Fruit fly (Drosophila melanogaster) whole organism, embryonic: ENCODE results near the gene fan.

Experiments used
- Blimp-1 ChIP-seq: fragments of 200-800 bp; sonication (Bioruptor generic); optimal IDR thresholded peaks from 3 replicates; lab custom pipeline; 2018; ENCODE audit warnings: missing biosample characterization, missing genetic modification characterization, mild to moderate bottlenecking, moderate library complexity, missing genetic modification reagents
- CG10959 ChIP-seq: fragments of 200-800 bp; sonication (Bioruptor generic); IDR thresholded peaks from 2 replicates; pipeline ENCODE4 v1.3.6; 2022; ENCODE audit warnings: missing biosample characterization, missing genetic modification characterization
- CG11504 ChIP-seq: fragments of 200-800 bp; sonication (Bioruptor generic); optimal IDR thresholded peaks from 3 replicates; lab custom pipeline; 2019; ENCODE audit warnings: missing biosample characterization, mild to moderate bottlenecking, missing genetic modification characterization, moderate library complexity
- CG12659 ChIP-seq: fragments of 200-800 bp; sonication (Bioruptor generic); optimal IDR thresholded peaks from 3 replicates; lab custom pipeline; 2017; ENCODE audit warnings: mild to moderate bottlenecking, missing biosample characterization, missing genetic modification reagents, missing genetic modification characterization
- CG15479 ChIP-seq: fragments of 200-800 bp; sonication (Bioruptor generic); optimal IDR thresholded peaks from 3 replicates; lab custom pipeline; 2019; ENCODE audit warnings: missing biosample characterization, mild to moderate bottlenecking, missing genetic modification characterization, moderate library complexity
- CG2678 ChIP-seq: fragments of 200-800 bp; sonication (Bioruptor generic); optimal IDR thresholded peaks from 3 replicates; lab custom pipeline; 2019; ENCODE audit warnings: missing biosample characterization, mild to moderate bottlenecking, missing genetic modification characterization, moderate library complexity
- CG31224 ChIP-seq: fragments of 200-800 bp; sonication (Bioruptor generic); IDR thresholded peaks from 2 replicates; pipeline ENCODE4 v1.3.6; 2022; ENCODE audit warnings: missing biosample characterization, missing genetic modification characterization
- CG31441 ChIP-seq: fragments of 200-800 bp; sonication (Bioruptor generic); IDR thresholded peaks from 2 replicates; pipeline ENCODE4 v1.3.6; 2022; ENCODE audit warnings: missing biosample characterization, missing genetic modification characterization
- CG3281 ChIP-seq: fragments of 200-800 bp; sonication (Bioruptor generic); optimal IDR thresholded peaks from 3 replicates; lab custom pipeline; 2017; ENCODE audit warnings: missing biosample characterization, mild to moderate bottlenecking, missing genetic modification characterization
- CG43689 ChIP-seq: fragments of 200-800 bp; sonication (Bioruptor generic); IDR thresholded peaks from 2 replicates; pipeline ENCODE4 v1.3.6; 2022; ENCODE audit warnings: missing biosample characterization, missing genetic modification characterization
- CG4424 ChIP-seq: fragments of 200-800 bp; sonication (Bioruptor generic); optimal IDR thresholded peaks from 3 replicates; lab custom pipeline; 2016; ENCODE audit warnings: missing biosample characterization, missing genetic modification characterization
- CG4820 ChIP-seq: fragments of 200-800 bp; sonication (Bioruptor generic); optimal IDR thresholded peaks from 3 replicates; lab custom pipeline; 2016; ENCODE audit warnings: missing biosample characterization, missing genetic modification characterization
- CG6175 ChIP-seq: fragments of 200-800 bp; sonication (Bioruptor generic); IDR thresholded peaks from 3 replicates; pipeline ENCODE4 v1.3.6; 2022; ENCODE audit warnings: missing biosample characterization, missing genetic modification characterization
- CG7372 ChIP-seq: fragments of 200-800 bp; sonication (Bioruptor generic); IDR thresholded peaks from 2 replicates; pipeline ENCODE4 v1.3.6; 2022; ENCODE audit warnings: missing biosample characterization, missing genetic modification characterization
- CG7556 ChIP-seq: fragments of 200-800 bp; sonication (Bioruptor generic); optimal IDR thresholded peaks from 2 replicates; lab custom pipeline; 2017; ENCODE audit warnings: missing biosample characterization, mild to moderate bottlenecking, missing genetic modification characterization
- CG7839 ChIP-seq: fragments of 200-800 bp; sonication (Bioruptor generic); optimal IDR thresholded peaks from 3 replicates; lab custom pipeline; 2018; ENCODE audit warnings: missing biosample characterization, mild to moderate bottlenecking, missing genetic modification characterization, moderate library complexity
- CG8944 ChIP-seq: fragments of 200-800 bp; sonication (Bioruptor generic); optimal IDR thresholded peaks from 3 replicates; lab custom pipeline; 2016; ENCODE audit warnings: missing biosample characterization, missing genetic modification characterization
- CG9932 ChIP-seq: fragments of 200-800 bp; sonication (Bioruptor generic); IDR thresholded peaks from 2 replicates; pipeline ENCODE4 v1.3.6; 2022; ENCODE audit warnings: missing biosample characterization, missing genetic modification characterization
- Camta ChIP-seq: fragments of 200-800 bp; sonication (Bioruptor generic); optimal IDR thresholded peaks from 2 replicates; lab custom pipeline; 2016; ENCODE audit warnings: missing biosample characterization, missing genetic modification characterization
- Dll ChIP-seq: fragments of 200-800 bp; sonication (Bioruptor generic); IDR thresholded peaks from 4 replicates; pipeline ENCODE4 v1.3.6; 2022; ENCODE audit warnings: missing biosample characterization, missing genetic modification characterization; ENCODE audit not compliant: partially characterized antibody
- Dp ChIP-seq: fragments of 200-800 bp; sonication (Bioruptor generic); optimal IDR thresholded peaks from 2 replicates; lab custom pipeline; 2018; ENCODE audit warnings: missing biosample characterization, mild to moderate bottlenecking, missing genetic modification characterization, moderate library complexity
- Drgx ChIP-seq: fragments of 200-800 bp; sonication (Bioruptor generic); IDR thresholded peaks from 2 replicates; pipeline ENCODE4 v1.3.6; 2022; ENCODE audit warnings: missing biosample characterization, missing genetic modification characterization
- Fer3 ChIP-seq: fragments of 200-800 bp; sonication (Bioruptor generic); optimal IDR thresholded peaks from 2 replicates; lab custom pipeline; 2018; ENCODE audit warnings: missing biosample characterization, mild to moderate bottlenecking, missing genetic modification characterization, moderate library complexity
- H15 ChIP-seq: fragments of 200-800 bp; sonication (Bioruptor generic); IDR thresholded peaks from 3 replicates; pipeline ENCODE4 v1.3.6; 2022; ENCODE audit warnings: missing biosample characterization, missing genetic modification characterization
- HHEX ChIP-seq: fragments of 200-800 bp; sonication (Bioruptor generic); optimal IDR thresholded peaks from 3 replicates; lab custom pipeline; 2017; ENCODE audit warnings: missing biosample characterization, mild to moderate bottlenecking, missing genetic modification characterization, missing genetic modification reagents
- Hr3 ChIP-seq: fragments of 200-800 bp; sonication (Bioruptor generic); optimal IDR thresholded peaks from 3 replicates; lab custom pipeline; 2016; ENCODE audit warnings: missing biosample characterization, missing genetic modification characterization
- MESR4 ChIP-seq: fragments of 200-800 bp; sonication (Bioruptor generic); optimal IDR thresholded peaks from 2 replicates; lab custom pipeline; 2018; ENCODE audit warnings: missing biosample characterization, mild to moderate bottlenecking, missing genetic modification characterization, moderate library complexity
- Sox100B ChIP-seq: fragments of 200-800 bp; sonication (Bioruptor generic); optimal IDR thresholded peaks from 3 replicates; lab custom pipeline; 2018; ENCODE audit warnings: missing biosample characterization, mild to moderate bottlenecking, missing genetic modification characterization
- TFAM ChIP-seq: fragments of 200-800 bp; sonication (Bioruptor generic); optimal IDR thresholded peaks from 2 replicates; lab custom pipeline; 2017; ENCODE audit warnings: missing biosample characterization, missing genetic modification characterization, inconsistent platforms
- ap ChIP-seq: fragments of 200-800 bp; sonication (Bioruptor generic); IDR thresholded peaks from 2 replicates; pipeline ENCODE4 v1.3.6; 2022; ENCODE audit warnings: missing biosample characterization, missing genetic modification characterization
- ato ChIP-seq: fragments of 200-800 bp; sonication (Bioruptor generic); IDR thresholded peaks from 2 replicates; pipeline ENCODE4 v1.3.6; 2022; ENCODE audit warnings: missing biosample characterization, missing genetic modification characterization; ENCODE audit not compliant: partially characterized antibody
- caup ChIP-seq: fragments of 200-800 bp; sonication (Bioruptor generic); optimal IDR thresholded peaks from 3 replicates; lab custom pipeline; 2017; ENCODE audit warnings: missing biosample characterization, mild to moderate bottlenecking, missing genetic modification characterization, moderate library complexity; ENCODE audit not compliant: severe bottlenecking
- cwo ChIP-seq: fragments of 200-800 bp; sonication (Bioruptor generic); optimal IDR thresholded peaks from 3 replicates; lab custom pipeline; 2017; ENCODE audit warnings: missing biosample characterization, missing genetic modification characterization, mild to moderate bottlenecking, moderate library complexity, missing genetic modification reagents
- dati ChIP-seq: fragments of 200-800 bp; sonication (Bioruptor generic); IDR thresholded peaks from 2 replicates; pipeline ENCODE4 v1.3.6; 2022; ENCODE audit warnings: missing biosample characterization, missing genetic modification characterization
- dmrt99B ChIP-seq: fragments of 200-800 bp; sonication (Bioruptor generic); optimal IDR thresholded peaks from 2 replicates; lab custom pipeline; 2018; ENCODE audit warnings: missing biosample characterization, mild to moderate bottlenecking, missing genetic modification characterization, moderate library complexity
- dpn ChIP-seq, 2 experiments: fragments of 200-800 bp; sonication (Bioruptor generic); optimal IDR thresholded peaks; 3 replicates each; lab custom pipeline; 2016; ENCODE audit warnings: missing biosample characterization in 2 of 2, missing genetic modification characterization in 2 of 2
- hb ChIP-seq: fragments of 200-800 bp; sonication (Bioruptor generic); IDR thresholded peaks from 3 replicates; pipeline ENCODE4 v1.3.6; 2022; ENCODE audit warnings: missing biosample characterization, missing genetic modification characterization; ENCODE audit not compliant: partially characterized antibody
- jigr1 ChIP-seq: fragments of 200-800 bp; sonication (Bioruptor generic); IDR thresholded peaks from 3 replicates; pipeline ENCODE4 v1.3.6; 2022; ENCODE audit warnings: missing biosample characterization, missing genetic modification characterization
- lab ChIP-seq: fragments of 200-800 bp; sonication (Bioruptor generic); optimal IDR thresholded peaks from 3 replicates; lab custom pipeline; 2017; ENCODE audit warnings: missing biosample characterization, missing genetic modification characterization, mild to moderate bottlenecking, moderate library complexity, missing genetic modification reagents
- nmo ChIP-seq: fragments of 200-800 bp; sonication (Bioruptor generic); optimal IDR thresholded peaks from 2 replicates; lab custom pipeline; 2018; ENCODE audit warnings: missing biosample characterization, mild to moderate bottlenecking, missing genetic modification characterization, moderate library complexity
- peb ChIP-seq: fragments of 200-800 bp; sonication (Bioruptor generic); IDR thresholded peaks from 2 replicates; pipeline ENCODE4 v1.3.6; 2022; ENCODE audit warnings: missing biosample characterization, missing genetic modification characterization
- pita ChIP-seq: fragments of 200-800 bp; sonication (Bioruptor generic); optimal IDR thresholded peaks from 2 replicates; lab custom pipeline; 2017; ENCODE audit warnings: missing biosample characterization, mild to moderate bottlenecking, missing genetic modification characterization
- sd ChIP-seq: fragments of 200-800 bp; sonication (Bioruptor generic); optimal IDR thresholded peaks from 3 replicates; lab custom pipeline; 2018; ENCODE audit warnings: missing biosample characterization, mild to moderate bottlenecking, missing genetic modification characterization, moderate library complexity
- slou ChIP-seq: fragments of 200-800 bp; sonication (Bioruptor generic); optimal IDR thresholded peaks from 3 replicates; lab custom pipeline; 2016; ENCODE audit warnings: missing biosample characterization, missing genetic modification characterization
- slp2 ChIP-seq: fragments of 200-800 bp; sonication (Bioruptor generic); optimal IDR thresholded peaks from 2 replicates; lab custom pipeline; 2016; ENCODE audit warnings: missing biosample characterization, missing genetic modification characterization
- trh ChIP-seq: fragments of 200-800 bp; sonication (Bioruptor generic); optimal IDR thresholded peaks from 2 replicates; lab custom pipeline; 2016; ENCODE audit warnings: missing biosample characterization, missing genetic modification characterization
- unpg ChIP-seq: fragments of 200-800 bp; sonication (Bioruptor generic); optimal IDR thresholded peaks from 3 replicates; lab custom pipeline; 2018; ENCODE audit warnings: missing biosample characterization, mild to moderate bottlenecking, missing genetic modification characterization, moderate library complexity
- wdn ChIP-seq: fragments of 200-800 bp; sonication (Bioruptor generic); IDR thresholded peaks from 2 replicates; pipeline ENCODE4 v1.3.6; 2022; ENCODE audit warnings: missing biosample characterization, missing genetic modification characterization

fan gene

dm6 chr3L:8076160-8076559, 32.8 kb upstream of the fan start (continued):
- TF ChIP-seq peb (GFP tag; lab: Robert Waterston, UW) (no peak), lab (peak; percentile 32), pita (GFP tag; lab: Kevin White, UChicago) (no peak), unpg (GFP tag; lab: Kevin White, UChicago) (no peak), TFAM (no peak), Hr3 (GFP tag; lab: Kevin White, UChicago) (no peak), slp2 (GFP tag; lab: Kevin White, UChicago) (no peak), MESR4 (GFP tag; lab: Kevin White, UChicago) (no peak), CG2678 (tag; lab: Kevin White, UChicago) (peak; percentile 65), jigr1 (GFP tag; lab: Robert Waterston, UW) (no peak), dmrt99B (tag; lab: Kevin White, UChicago) (peak; percentile 43), sd (tag; lab: Kevin White, UChicago) (no peak), CG31441 (GFP tag; lab: Robert Waterston, UW) (0 out of 2 replicates have a peak, but pooled peaks have one; percentile 9), Dll (GFP tag; lab: Robert Waterston, UW) (no peak), H15 (no peak), dati (GFP tag; lab: Robert Waterston, UW) (no peak), trh (GFP tag; lab: Kevin White, UChicago) (no peak), hb (GFP tag; lab: Robert Waterston, UW) (no peak), CG6175 (GFP tag; lab: Robert Waterston, UW) (no peak), Dp (GFP tag; lab: Kevin White, UChicago) (no peak), CG11504 (tag; lab: Kevin White, UChicago) (peak; percentile 58), CG4820 (GFP tag; lab: Kevin White, UChicago) (peak; percentile 5), ap (no peak), CG10959 (GFP tag; lab: Robert Waterston, UW) (no peak), CG9932 (peak; percentile 43; the same call in 1 of the 2 replicates), wdn (GFP tag; lab: Robert Waterston, UW) (no peak), cwo (GFP tag; lab: Kevin White, UChicago) (peak; percentile 19), CG8944 (GFP tag; lab: Kevin White, UChicago) (no peak), dpn (GFP tag; optimal IDR thresholded peaks at IDR 0.05; lab: Kevin White, UChicago) (peak in 1 of 2 experiments; percentile 21), CG4424 (peak; percentile 19), caup (GFP tag; lab: Kevin White, UChicago) (peak; percentile 4), CG3281 (GFP tag; lab: Kevin White, UChicago) (peak; percentile 10), CG15479 (GFP tag; lab: Kevin White, UChicago) (no peak), Blimp-1 (peak; percentile 27), CG7372 (GFP tag; lab: Robert Waterston, UW) (no peak), Sox100B (peak; percentile 53), Drgx (GFP tag; lab: Robert Waterston, UW) (no peak), CG7556 (GFP tag; lab: Kevin White, UChicago) (no peak), HHEX (no peak), slou (no peak), Fer3 (tag; lab: Kevin White, UChicago) (no peak), ato (GFP tag; lab: Robert Waterston, UW) (no peak), CG7839 (tag; lab: Kevin White, UChicago) (peak; percentile 51), CG43689 (GFP tag; lab: Robert Waterston, UW) (no peak), Camta (GFP tag; lab: Kevin White, UChicago) (no peak), nmo (GFP tag; lab: Kevin White, UChicago) (peak; percentile 11), CG31224 (GFP tag; lab: Robert Waterston, UW) (no peak), CG12659 (GFP tag; lab: Kevin White, UChicago) (peak; percentile 8)
